Worm (Caenorhabditis elegans) whole organism, L1 larva: Measurements from ENCODE around the gene F49E8.6.

Source experiments
- Y116A8C.19 ChIP-seq: sonication (generic microtip); optimal IDR thresholded peaks from 2 replicates; lab custom pipeline; 2016; ENCODE audit warnings: missing compliant biosample characterization, missing genetic modification characterization, borderline replicate concordance
- aha-1 ChIP-seq: fragments of 150-350 bp; optimal IDR thresholded peaks from 2 replicates; lab custom pipeline; 2014; ENCODE audit warnings: missing biosample characterization, missing genetic modification characterization
- alr-1 ChIP-seq: fragments of 200-800 bp; sonication (Bioruptor generic); optimal IDR thresholded peaks from 2 replicates; lab custom pipeline; 2018; ENCODE audit warnings: borderline replicate concordance, mild to moderate bottlenecking, missing genetic modification characterization, missing compliant biosample characterization
- ama-1 ChIP-seq: fragments of 150-350 bp; optimal IDR thresholded peaks from 2 replicates; lab custom pipeline; 2014
- ceh-63 ChIP-seq: fragments of 200-800 bp; sonication (Bioruptor generic); optimal IDR thresholded peaks from 2 replicates; lab custom pipeline; 2018; ENCODE audit warnings: mild to moderate bottlenecking, missing genetic modification characterization, missing compliant biosample characterization
- ceh-8 ChIP-seq: fragments of 200-800 bp; sonication (Bioruptor generic); optimal IDR thresholded peaks from 2 replicates; lab custom pipeline; 2018; ENCODE audit warnings: mild to moderate bottlenecking, missing genetic modification characterization, moderate library complexity, missing compliant biosample characterization
- ceh-82 ChIP-seq, 3 experiments: fragments of 150-350 bp in 1 of 3; sonication (generic microtip) in 2 of 3; optimal IDR thresholded peaks; 2 replicates each; lab custom pipeline; 2014 to 2017; ENCODE audit warnings: missing biosample characterization in 3 of 3, missing genetic modification characterization in 3 of 3
- ces-1 ChIP-seq: fragments of 150-350 bp; optimal IDR thresholded peaks from 2 replicates; lab custom pipeline; 2014; ENCODE audit warnings: missing biosample characterization, missing genetic modification reagents, missing genetic modification characterization
- dpl-1 ChIP-seq, 3 experiments: fragments of 150-350 bp in 2 of 3; sonication (generic microtip) in 1 of 3; optimal IDR thresholded peaks; 2 replicates each; lab custom pipeline; 2014 to 2017; ENCODE audit warnings: missing biosample characterization in 3 of 3, missing genetic modification characterization in 3 of 3, missing genetic modification reagents in 3 of 3
- dsc-1 ChIP-seq: sonication (generic microtip); optimal IDR thresholded peaks from 2 replicates; lab custom pipeline; 2016; ENCODE audit warnings: mild to moderate bottlenecking, missing genetic modification characterization, missing compliant biosample characterization
- egl-27 ChIP-seq, 2 experiments: fragments of 150-350 bp in 1 of 2; sonication (generic microtip); optimal IDR thresholded peaks; 3 replicates each; lab custom pipeline; 2017 to 2018; ENCODE audit warnings: missing biosample characterization in 2 of 2, missing genetic modification characterization in 2 of 2, missing genetic modification reagents in 2 of 2
- elt-2 ChIP-seq: sonication (generic microtip); optimal IDR thresholded peaks from 2 replicates; lab custom pipeline; 2016; ENCODE audit warnings: missing genetic modification characterization, mild to moderate bottlenecking, inconsistent platforms, missing compliant biosample characterization, missing genetic modification reagents
- elt-3 ChIP-seq, 6 experiments: fragments of 150-350 bp in 1 of 6; sonication (generic microtip); optimal IDR thresholded peaks; 2 replicates each; lab custom pipeline; 2017 to 2018; ENCODE audit warnings: missing biosample characterization in 6 of 6, missing genetic modification characterization in 6 of 6, inconsistent platforms in 1 of 6
- fkh-10 ChIP-seq: sonication (generic microtip); optimal IDR thresholded peaks from 2 replicates; lab custom pipeline; 2017; ENCODE audit warnings: missing biosample characterization, missing genetic modification reagents, missing genetic modification characterization
- fkh-8 ChIP-seq: sonication (generic microtip); optimal IDR thresholded peaks from 2 replicates; lab custom pipeline; 2016; ENCODE audit warnings: mild to moderate bottlenecking, missing genetic modification characterization, missing compliant biosample characterization
- fos-1 ChIP-seq: fragments of 150-350 bp; optimal IDR thresholded peaks from 2 replicates; lab custom pipeline; 2014; ENCODE audit warnings: missing biosample characterization, missing genetic modification characterization
- jun-1 ChIP-seq: fragments of 150-350 bp; optimal IDR thresholded peaks from 2 replicates; lab custom pipeline; 2014; ENCODE audit warnings: missing biosample characterization, missing genetic modification reagents, missing genetic modification characterization
- lin-14 ChIP-seq: fragments of 200-800 bp; sonication (Bioruptor generic); optimal IDR thresholded peaks from 2 replicates; lab custom pipeline; 2018; ENCODE audit warnings: mild to moderate bottlenecking, missing genetic modification characterization, moderate library complexity, missing compliant biosample characterization
- lsy-2 ChIP-seq, 2 experiments: fragments of 150-350 bp; optimal IDR thresholded peaks; 2 replicates each; lab custom pipeline; 2014; ENCODE audit warnings: missing biosample characterization in 2 of 2, missing genetic modification characterization in 2 of 2
- mab-9 ChIP-seq: fragments of 200-800 bp; sonication (Bioruptor generic); IDR thresholded peaks from 2 replicates; pipeline ENCODE4 v1.3.6; 2022; ENCODE audit warnings: missing genetic modification reagents, missing genetic modification characterization, missing compliant biosample characterization
- mep-1 ChIP-seq: fragments of 150-350 bp; optimal IDR thresholded peaks from 2 replicates; lab custom pipeline; 2014; ENCODE audit warnings: missing biosample characterization, missing genetic modification characterization
- nhr-11 ChIP-seq: fragments of 150-350 bp; optimal IDR thresholded peaks from 2 replicates; lab custom pipeline; 2014; ENCODE audit warnings: missing biosample characterization, missing genetic modification characterization
- nhr-12 ChIP-seq: sonication (generic microtip); optimal IDR thresholded peaks from 2 replicates; lab custom pipeline; 2017; ENCODE audit warnings: missing biosample characterization, missing genetic modification characterization
- nhr-20 ChIP-seq: sonication (generic microtip); optimal IDR thresholded peaks from 2 replicates; lab custom pipeline; 2016; ENCODE audit warnings: mild to moderate bottlenecking, missing genetic modification characterization, missing compliant biosample characterization
- nhr-237 ChIP-seq: fragments of 150-350 bp; optimal IDR thresholded peaks from 2 replicates; lab custom pipeline; 2014; ENCODE audit warnings: missing biosample characterization, missing genetic modification characterization
- nhr-28 ChIP-seq: fragments of 150-350 bp; optimal IDR thresholded peaks from 2 replicates; lab custom pipeline; 2014; ENCODE audit warnings: missing biosample characterization, missing genetic modification characterization
- nhr-71 ChIP-seq: sonication (generic microtip); optimal IDR thresholded peaks from 2 replicates; lab custom pipeline; 2016; ENCODE audit warnings: mild to moderate bottlenecking, missing genetic modification characterization, moderate library complexity, missing compliant biosample characterization
- nhr-77 ChIP-seq: fragments of 150-350 bp; optimal IDR thresholded peaks from 2 replicates; lab custom pipeline; 2014; ENCODE audit warnings: missing biosample characterization, missing genetic modification characterization
- nhr-85 ChIP-seq: sonication (generic microtip); peaks from one replicate; lab custom pipeline; 2016; ENCODE audit warnings: missing genetic modification characterization, inconsistent platforms, missing compliant biosample characterization
- nhr-90 ChIP-seq: sonication (generic microtip); optimal IDR thresholded peaks from 2 replicates; lab custom pipeline; 2016; ENCODE audit warnings: mild to moderate bottlenecking, missing genetic modification characterization, missing compliant biosample characterization; ENCODE audit not compliant: poor library complexity
- pag-3 ChIP-seq: sonication (generic microtip); optimal IDR thresholded peaks from 2 replicates; lab custom pipeline; 2017; ENCODE audit warnings: missing genetic modification characterization, mild to moderate bottlenecking, missing compliant biosample characterization, antibody characterized with exemption, borderline replicate concordance; ENCODE audit not compliant: insufficient read depth
- pqm-1 ChIP-seq: sonication (generic microtip); optimal IDR thresholded peaks from 3 replicates; lab custom pipeline; 2017; ENCODE audit warnings: missing biosample characterization, missing genetic modification characterization
- skn-1 ChIP-seq: fragments of 150-350 bp; optimal IDR thresholded peaks from 2 replicates; lab custom pipeline; 2014; ENCODE audit warnings: missing biosample characterization, missing genetic modification characterization
- snpc-4 ChIP-seq: fragments of 150-350 bp; optimal IDR thresholded peaks from 2 replicates; lab custom pipeline; 2014; ENCODE audit warnings: missing biosample characterization, missing genetic modification characterization
- snu-23 ChIP-seq: sonication (generic microtip); optimal IDR thresholded peaks from 2 replicates; lab custom pipeline; 2016; ENCODE audit warnings: missing genetic modification characterization, missing compliant biosample characterization
- sox-4 ChIP-seq: sonication (generic microtip); optimal IDR thresholded peaks from 2 replicates; lab custom pipeline; 2016; ENCODE audit warnings: missing genetic modification characterization, missing compliant biosample characterization
- tbx-2 ChIP-seq: sonication (generic microtip); optimal IDR thresholded peaks from 2 replicates; lab custom pipeline; 2016; ENCODE audit warnings: missing genetic modification characterization, missing compliant biosample characterization
- unc-62 ChIP-seq: fragments of 150-350 bp; optimal IDR thresholded peaks from 2 replicates; lab custom pipeline; 2014; ENCODE audit warnings: missing biosample characterization, missing genetic modification reagents, missing genetic modification characterization
- vab-15 ChIP-seq: sonication (generic microtip); optimal IDR thresholded peaks from 2 replicates; lab custom pipeline; 2017; ENCODE audit warnings: missing genotype, mild to moderate bottlenecking, missing genetic modification characterization, missing compliant biosample characterization

The F49E8.6 gene

DNA sequence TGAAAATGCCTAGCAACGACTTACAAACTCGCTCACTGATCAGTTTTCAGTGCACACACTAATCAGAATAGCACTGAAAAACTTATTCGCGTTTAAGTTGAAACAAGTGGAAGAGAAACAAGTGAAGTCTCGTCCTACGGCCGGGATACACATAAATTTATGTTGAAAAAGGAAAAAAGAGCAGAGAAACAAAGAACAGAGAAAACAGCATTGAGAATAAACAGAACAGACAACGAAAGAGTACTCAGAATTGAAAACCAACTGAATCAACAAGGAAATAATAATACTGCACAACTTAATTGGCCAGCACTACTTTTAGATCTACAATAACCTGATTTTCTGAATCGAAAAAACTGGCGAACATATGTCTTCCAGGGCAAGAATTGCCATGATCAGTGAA is at the start of gene F49E8.6:
F49E8.6 (minus strand) TSS at position 317 of the 400 bp plus-strand sequence.
- peak; percentile 30 for TF ChIP-seq lin-14 (GFP tag; lab: Kevin White, UChicago)
- TF ChIP-seq fkh-10 = no peak
- no peak for TF ChIP-seq ces-1
- no peak for TF ChIP-seq elt-3 (tag; optimal IDR thresholded peaks at IDR 0.05; lab: Kevin White, UChicago)
- no peak for TF ChIP-seq nhr-77
- TF ChIP-seq tbx-2 = no peak
- no peak for TF ChIP-seq sox-4 (tag; lab: Kevin White, UChicago)
- TF ChIP-seq egl-27 (tag; optimal IDR thresholded peaks at IDR 0.05; lab: Kevin White, UChicago) = no peak
- TF ChIP-seq nhr-28 (tag; lab: Kevin White, UChicago) = no peak
- no peak for TF ChIP-seq unc-62 (GFP tag; lab: Kevin White, UChicago)
- no peak for TF ChIP-seq ceh-8 (GFP tag; lab: Kevin White, UChicago)
- no peak for TF ChIP-seq nhr-90 (tag; lab: Kevin White, UChicago)
- no peak for TF ChIP-seq nhr-20 (tag; lab: Kevin White, UChicago)
- TF ChIP-seq elt-2 (tag; lab: Kevin White, UChicago) = no peak
- TF ChIP-seq alr-1 (tag; lab: Kevin White, UChicago) = no peak
- no peak for TF ChIP-seq nhr-237 (tag; lab: Kevin White, UChicago)
- no peak for TF ChIP-seq snpc-4 (tag; lab: Kevin White, UChicago)
- TF ChIP-seq pag-3 = no peak
- peak in 1 of 3 experiments; percentile 2 for TF ChIP-seq dpl-1 (GFP tag; optimal IDR thresholded peaks at IDR 0.05; lab: Kevin White, UChicago)
- no peak for TF ChIP-seq nhr-85 (tag; lab: Kevin White, UChicago)
- peak; percentile 19 for TF ChIP-seq nhr-71 (tag; lab: Kevin White, UChicago)
- no peak for TF ChIP-seq mep-1 (tag; lab: Kevin White, UChicago)
- peak in 1 of 2 experiments; percentile 33 for TF ChIP-seq lsy-2 (tag; optimal IDR thresholded peaks at IDR 0.05; lab: Kevin White, UChicago)
- TF ChIP-seq Y116A8C.19 (tag; lab: Kevin White, UChicago) = no peak
- no peak for TF ChIP-seq fos-1 (tag; lab: Kevin White, UChicago)
- peak; percentile 81 for TF ChIP-seq fkh-8 (tag; lab: Kevin White, UChicago)
- TF ChIP-seq pqm-1 (tag; lab: Kevin White, UChicago) = no peak
- TF ChIP-seq ceh-82 (tag; optimal IDR thresholded peaks at IDR 0.05; lab: Kevin White, UChicago) = no peak
- TF ChIP-seq mab-9 (GFP tag; lab: Robert Waterston, UW) = no peak
- no peak for TF ChIP-seq snu-23 (GFP tag; lab: Kevin White, UChicago)
- no peak for TF ChIP-seq jun-1 (tag; lab: Kevin White, UChicago)
- no peak for TF ChIP-seq nhr-12 (tag; lab: Kevin White, UChicago)
- no peak for TF ChIP-seq dsc-1 (tag; lab: Kevin White, UChicago)
- TF ChIP-seq, all 84 proteins: peak for 5

DNA sequence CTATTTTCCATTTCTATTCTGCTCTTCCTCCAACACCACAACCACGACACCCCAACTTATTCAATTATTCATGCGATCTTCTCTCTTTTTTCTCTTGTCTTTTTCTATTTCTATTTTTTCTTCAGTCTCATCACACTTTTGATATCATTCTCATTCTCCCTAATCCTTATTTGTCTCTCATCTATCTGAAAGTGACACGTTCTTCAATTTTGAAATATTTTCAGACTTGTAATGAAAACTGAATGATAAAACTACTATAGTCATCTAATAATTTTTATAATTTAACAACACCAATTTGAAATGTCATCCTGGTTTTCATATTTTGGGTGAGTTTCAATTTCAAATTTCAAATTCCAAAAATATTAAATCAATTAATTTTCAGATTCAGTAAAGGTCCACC is 34.2 kb upstream of the F49E8.6 start, which contains the start of gene cla-1:
cla-1 (plus strand) TSS at position 301 of the 400 bp plus-strand sequence.
- no peak for TF ChIP-seq ceh-63 (GFP tag; lab: Kevin White, UChicago)
- peak; percentile 33 for TF ChIP-seq lin-14 (GFP tag; lab: Kevin White, UChicago)

DNA sequence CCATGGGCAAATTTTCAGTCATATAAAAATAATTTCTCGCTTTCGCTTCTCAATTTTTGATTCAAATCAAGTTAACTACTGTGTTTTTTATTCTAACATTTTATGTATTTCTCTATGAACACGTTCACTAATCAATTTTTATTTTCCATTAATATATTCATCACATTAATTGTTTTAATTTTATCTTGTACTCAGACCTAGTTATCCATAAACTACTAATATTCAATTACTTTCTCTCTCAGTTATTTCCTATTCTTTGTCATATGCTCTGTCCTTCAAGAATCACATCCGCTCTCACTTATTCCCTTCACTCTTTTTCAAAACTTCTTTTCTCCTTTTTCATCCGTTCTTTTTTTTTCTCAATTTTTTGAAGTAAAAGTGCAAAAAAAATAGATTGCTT is 32.5 kb upstream of the F49E8.6 start:
- TF ChIP-seq aha-1 (tag; lab: Kevin White, UChicago) (no peak), lin-14 (GFP tag; lab: Kevin White, UChicago) (peak; percentile 11), fkh-10 (peak; percentile 79)
- TF ChIP-seq, all 84 proteins: peak for 2

DNA sequence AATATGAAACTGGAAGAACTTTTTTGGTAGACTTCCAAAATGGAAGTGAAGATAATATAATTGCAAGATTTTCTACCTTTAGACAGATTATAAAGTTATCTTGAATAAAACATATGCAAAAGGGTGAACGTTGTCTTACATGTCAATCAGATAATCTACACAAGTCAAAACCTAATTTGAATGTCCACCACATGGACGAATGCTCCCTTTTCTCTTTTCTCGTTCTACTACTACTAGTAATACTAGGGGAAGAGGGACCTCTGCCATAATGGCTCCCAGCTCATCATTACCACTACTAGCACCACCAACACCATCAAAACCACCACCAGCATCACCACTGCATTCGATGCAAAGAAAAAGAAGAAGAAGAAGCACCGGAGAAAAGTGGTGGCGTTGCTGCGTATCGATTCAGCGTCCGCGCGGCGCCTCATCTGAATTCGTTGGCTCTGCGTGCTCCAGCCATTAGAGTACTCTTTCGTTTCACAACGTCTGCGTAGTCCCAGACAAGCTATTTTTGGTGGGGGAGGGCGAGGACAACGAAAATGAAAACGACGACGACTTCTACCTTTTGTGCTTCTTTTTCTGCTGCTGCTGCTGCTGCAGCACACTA is 30.9 kb upstream of the F49E8.6 start:
- TF ChIP-seq nhr-237 (tag; lab: Kevin White, UChicago) = no peak
- no peak for TF ChIP-seq skn-1 (tag; lab: Kevin White, UChicago)
- no peak for TF ChIP-seq ama-1 (lab: Kevin White, UChicago)
- peak; percentile 58 for TF ChIP-seq lin-14 (GFP tag; lab: Kevin White, UChicago)
- TF ChIP-seq ceh-82 (tag; optimal IDR thresholded peaks at IDR 0.05; lab: Kevin White, UChicago) = peak in 2 of 3 experiments; percentile 15 to 40
- TF ChIP-seq nhr-11 (tag; lab: Kevin White, UChicago) = no peak
- TF ChIP-seq alr-1 (tag; lab: Kevin White, UChicago) = no peak
- no peak for TF ChIP-seq nhr-12 (tag; lab: Kevin White, UChicago)
- TF ChIP-seq vab-15 = no peak
